Worm (Caenorhabditis elegans) whole organism, late embryonic: ENCODE results near the gene psmd-9.
A peak's percentile ranks its signal among the peaks of the same experiment; 100 is the strongest.

Source experiments
- C08G9.2 ChIP-seq: sonication (generic microtip); optimal IDR thresholded peaks from 2 replicates; lab custom pipeline; 2016; ENCODE audit warnings: mild to moderate bottlenecking, missing genetic modification characterization, moderate library complexity, missing compliant biosample characterization
- C38D4.7 ChIP-seq: fragments of 200-800 bp; sonication (Bioruptor generic); optimal IDR thresholded peaks from 2 replicates; lab custom pipeline; 2018; ENCODE audit warnings: mild to moderate bottlenecking, missing genetic modification characterization, moderate library complexity, missing compliant biosample characterization
- K02D7.2 ChIP-seq: sonication (generic microtip); optimal IDR thresholded peaks from 2 replicates; lab custom pipeline; 2017; ENCODE audit warnings: mild to moderate bottlenecking, missing genetic modification characterization, missing compliant biosample characterization
- K09A11.1 ChIP-seq: sonication (generic microtip); optimal IDR thresholded peaks from 2 replicates; lab custom pipeline; 2017; ENCODE audit warnings: antibody characterized with exemption, mild to moderate bottlenecking, missing genetic modification characterization, missing compliant biosample characterization; ENCODE audit not compliant: insufficient read depth
- T23F11.4 ChIP-seq: fragments of 200-800 bp; sonication (Bioruptor generic); optimal IDR thresholded peaks from 2 replicates; lab custom pipeline; 2018; ENCODE audit warnings: mild to moderate bottlenecking, missing genetic modification characterization, missing compliant biosample characterization
- Y22D7AL.16 ChIP-seq: sonication (generic microtip); optimal IDR thresholded peaks from 2 replicates; lab custom pipeline; 2016; ENCODE audit warnings: missing genetic modification characterization, missing compliant biosample characterization
- ahr-1 ChIP-seq: sonication (generic microtip); optimal IDR thresholded peaks from 2 replicates; lab custom pipeline; 2016; ENCODE audit warnings: missing genetic modification characterization, missing compliant biosample characterization
- ama-1 ChIP-seq: fragments of 150-350 bp; optimal IDR thresholded peaks from 2 replicates; lab custom pipeline; 2014
- ceh-14 ChIP-seq: sonication (generic microtip); optimal IDR thresholded peaks from 2 replicates; lab custom pipeline; 2016; ENCODE audit warnings: missing genotype, missing genetic modification characterization, missing compliant biosample characterization
- ceh-18 ChIP-seq: sonication (generic microtip); optimal IDR thresholded peaks from 2 replicates; lab custom pipeline; 2016; ENCODE audit warnings: missing genetic modification characterization, missing compliant biosample characterization
- ceh-19 ChIP-seq: fragments of 200-800 bp; sonication (Bioruptor generic); optimal IDR thresholded peaks from 2 replicates; lab custom pipeline; 2018; ENCODE audit warnings: mild to moderate bottlenecking, missing genetic modification characterization, missing compliant biosample characterization
- ceh-30 ChIP-seq: fragments of 150-350 bp; optimal IDR thresholded peaks from 2 replicates; lab custom pipeline; 2014; ENCODE audit warnings: missing biosample characterization, missing genetic modification characterization
- ceh-9 ChIP-seq: sonication (generic microtip); optimal IDR thresholded peaks from 2 replicates; lab custom pipeline; 2016; ENCODE audit warnings: mild to moderate bottlenecking, missing genetic modification characterization, inconsistent platforms, missing compliant biosample characterization
- che-1 ChIP-seq: sonication (generic microtip); optimal IDR thresholded peaks from 2 replicates; lab custom pipeline; 2016; ENCODE audit warnings: mild to moderate bottlenecking, missing genetic modification characterization, missing compliant biosample characterization
- dmd-4 ChIP-seq: sonication (generic microtip); optimal IDR thresholded peaks from 2 replicates; lab custom pipeline; 2016; ENCODE audit warnings: borderline replicate concordance, missing genetic modification characterization, missing compliant biosample characterization
- dve-1 ChIP-seq: sonication (generic microtip); optimal IDR thresholded peaks from 2 replicates; lab custom pipeline; 2017; ENCODE audit warnings: antibody characterized with exemption, mild to moderate bottlenecking, missing genetic modification characterization, missing compliant biosample characterization
- ets-4 ChIP-seq: sonication (generic microtip); optimal IDR thresholded peaks from 2 replicates; lab custom pipeline; 2016; ENCODE audit warnings: missing genetic modification characterization, missing compliant biosample characterization
- eyg-1 ChIP-seq: sonication (generic microtip); optimal IDR thresholded peaks from 2 replicates; lab custom pipeline; 2016; ENCODE audit warnings: missing genotype, missing genetic modification characterization, missing compliant biosample characterization
- fax-1 ChIP-seq: sonication (generic microtip); optimal IDR thresholded peaks from 2 replicates; lab custom pipeline; 2016; ENCODE audit warnings: missing genotype, missing genetic modification characterization, missing compliant biosample characterization
- fkh-10 ChIP-seq: fragments of 150-350 bp; optimal IDR thresholded peaks from 2 replicates; lab custom pipeline; 2014; ENCODE audit warnings: missing biosample characterization, missing genetic modification reagents, missing genetic modification characterization
- gmeb-2 ChIP-seq: sonication (generic microtip); optimal IDR thresholded peaks from 2 replicates; lab custom pipeline; 2016; ENCODE audit warnings: missing genetic modification characterization, inconsistent platforms, missing compliant biosample characterization
- hlh-13 ChIP-seq: fragments of 200-800 bp; sonication (Bioruptor generic); optimal IDR thresholded peaks from 2 replicates; lab custom pipeline; 2018; ENCODE audit warnings: mild to moderate bottlenecking, missing genetic modification characterization, missing compliant biosample characterization
- hlh-15 ChIP-seq: sonication (generic microtip); optimal IDR thresholded peaks from 2 replicates; lab custom pipeline; 2016; ENCODE audit warnings: missing genetic modification characterization, missing compliant biosample characterization
- hlh-6 ChIP-seq: sonication (generic microtip); optimal IDR thresholded peaks from 2 replicates; lab custom pipeline; 2016; ENCODE audit warnings: missing genotype, missing genetic modification characterization, missing compliant biosample characterization
- lim-6 ChIP-seq: sonication (generic microtip); optimal IDR thresholded peaks from 2 replicates; lab custom pipeline; 2016; ENCODE audit warnings: missing genetic modification characterization, missing compliant biosample characterization
- lin-11 ChIP-seq: fragments of 200-800 bp; sonication (Bioruptor generic); optimal IDR thresholded peaks from 2 replicates; lab custom pipeline; 2018; ENCODE audit warnings: mild to moderate bottlenecking, missing genetic modification characterization, missing compliant biosample characterization
- madf-2 ChIP-seq: sonication (generic microtip); optimal IDR thresholded peaks from 2 replicates; lab custom pipeline; 2017; ENCODE audit warnings: missing genetic modification characterization, missing compliant biosample characterization
- nfya-1 ChIP-seq: sonication (generic microtip); optimal IDR thresholded peaks from 2 replicates; lab custom pipeline; 2017; ENCODE audit warnings: missing genetic modification characterization, mild to moderate bottlenecking, missing compliant biosample characterization, antibody characterized with exemption, moderate library complexity
- nhr-232 ChIP-seq: sonication (generic microtip); optimal IDR thresholded peaks from 2 replicates; lab custom pipeline; 2016; ENCODE audit warnings: missing genetic modification characterization, missing compliant biosample characterization
- npax-4 ChIP-seq: sonication (generic microtip); optimal IDR thresholded peaks from 2 replicates; lab custom pipeline; 2016; ENCODE audit warnings: missing genetic modification characterization, missing compliant biosample characterization
- pat-9 ChIP-seq: fragments of 200-800 bp; sonication (Bioruptor generic); optimal IDR thresholded peaks from 2 replicates; lab custom pipeline; 2018; ENCODE audit warnings: mild to moderate bottlenecking, missing genetic modification characterization, moderate library complexity, missing compliant biosample characterization
- pha-2 ChIP-seq: sonication (generic microtip); optimal IDR thresholded peaks from 2 replicates; lab custom pipeline; 2017; ENCODE audit warnings: mild to moderate bottlenecking, missing genetic modification characterization, missing compliant biosample characterization
- pqm-1 ChIP-seq: sonication (generic microtip); optimal IDR thresholded peaks from 2 replicates; lab custom pipeline; 2016; ENCODE audit warnings: missing genetic modification characterization, missing compliant biosample characterization
- rnt-1 ChIP-seq: sonication (generic microtip); optimal IDR thresholded peaks from 2 replicates; lab custom pipeline; 2016; ENCODE audit warnings: missing genetic modification characterization, missing compliant biosample characterization
- tbx-2 ChIP-seq: sonication (generic microtip); optimal IDR thresholded peaks from 2 replicates; lab custom pipeline; 2016; ENCODE audit warnings: missing genetic modification characterization, missing compliant biosample characterization
- ttx-3 ChIP-seq: sonication (generic microtip); optimal IDR thresholded peaks from 2 replicates; lab custom pipeline; 2016; ENCODE audit warnings: missing genetic modification reagents, missing genetic modification characterization, missing compliant biosample characterization
- unc-42 ChIP-seq: sonication (generic microtip); optimal IDR thresholded peaks from 2 replicates; lab custom pipeline; 2016; ENCODE audit warnings: missing genotype, missing genetic modification characterization, missing compliant biosample characterization
- unc-55 ChIP-seq: sonication (generic microtip); optimal IDR thresholded peaks from 2 replicates; lab custom pipeline; 2017; ENCODE audit warnings: missing biosample characterization, missing genetic modification reagents, missing genetic modification characterization
- unc-86 ChIP-seq: sonication (generic microtip); optimal IDR thresholded peaks from 2 replicates; lab custom pipeline; 2016; ENCODE audit warnings: missing genetic modification characterization, missing compliant biosample characterization
- zip-5 ChIP-seq: sonication (generic microtip); optimal IDR thresholded peaks from 2 replicates; lab custom pipeline; 2016; ENCODE audit warnings: missing genetic modification characterization, missing compliant biosample characterization
- ztf-16 ChIP-seq: sonication (generic microtip); optimal IDR thresholded peaks from 2 replicates; lab custom pipeline; 2017; ENCODE audit warnings: missing genetic modification characterization, missing compliant biosample characterization

psmd-9 gene

ce11 chrII:6890095-6890494, 11.8 kb upstream of the psmd-9 start, which contains the start of gene acer-1:
acer-1 (minus strand) TSS chrII:6890400.
- no peak for TF ChIP-seq K02D7.2
- TF ChIP-seq ahr-1 (tag; lab: Kevin White, UChicago): no peak
- no peak for TF ChIP-seq fkh-10
- no peak for TF ChIP-seq zip-5
- TF ChIP-seq hlh-13: no peak
- TF ChIP-seq ceh-9 (tag; lab: Kevin White, UChicago): no peak
- no peak for TF ChIP-seq C38D4.7
- no peak for TF ChIP-seq ceh-18 (tag; lab: Kevin White, UChicago)
- TF ChIP-seq fax-1 (tag; lab: Kevin White, UChicago): no peak
- no peak for TF ChIP-seq madf-2 (tag; lab: Kevin White, UChicago)
- TF ChIP-seq pha-2 (tag; lab: Kevin White, UChicago): no peak
- TF ChIP-seq nfya-1 (tag; lab: Kevin White, UChicago): no peak
- TF ChIP-seq hlh-15 (tag; lab: Kevin White, UChicago): no peak
- no peak for TF ChIP-seq Y22D7AL.16
- no peak for TF ChIP-seq nhr-232
- no peak for TF ChIP-seq gmeb-2
- TF ChIP-seq ceh-19: no peak

- TF ChIP-seq lin-11 (no peak), lim-6 (tag; lab: Kevin White, UChicago) (no peak), pqm-1 (peak; percentile 19), ceh-18 (tag; lab: Kevin White, UChicago) (peak; percentile 47), C38D4.7 (no peak), unc-42 (peak; percentile 12), madf-2 (tag; lab: Kevin White, UChicago) (no peak)
Measured at ce11 chrII:6891176-6891575, 10.7 kb upstream of the psmd-9 start.

DNA sequence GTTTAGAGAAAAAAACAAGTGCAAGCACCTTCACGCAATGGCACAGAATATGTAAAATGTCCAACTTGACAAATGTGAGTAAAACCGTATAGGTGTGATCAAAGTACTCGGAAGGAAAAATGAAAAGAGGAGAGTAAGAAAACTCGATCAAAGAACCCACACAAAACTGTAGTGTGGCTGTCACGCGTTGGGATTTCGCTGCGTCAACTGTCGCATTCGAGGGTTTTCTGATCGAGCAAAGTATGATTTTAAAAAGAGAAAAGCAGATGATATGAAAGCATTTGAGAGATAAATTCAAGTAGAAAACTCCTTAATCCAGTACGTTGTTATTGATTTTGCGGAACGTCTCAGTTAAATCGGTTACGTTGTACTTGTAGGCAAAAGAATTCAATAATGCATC, 10.1 kb upstream of the psmd-9 start:
- TF ChIP-seq unc-55 (GFP tag; lab: Kevin White, UChicago) (peak; percentile 26), ceh-30 (tag; lab: Kevin White, UChicago) (no peak)

ce11 chrII:6893589-6894245, 8.2 kb upstream of the psmd-9 start, which contains the start of gene adal-1:
adal-1 (minus strand) TSS chrII:6893639.
- TF ChIP-seq ama-1 (lab: Kevin White, UChicago): no peak
- TF ChIP-seq ets-4 (tag; lab: Kevin White, UChicago): no peak
- TF ChIP-seq unc-86 (tag; lab: Kevin White, UChicago): no peak
- TF ChIP-seq ceh-14 (tag; lab: Kevin White, UChicago): no peak
- no peak for TF ChIP-seq tbx-2
- TF ChIP-seq K02D7.2: no peak

- no peak for TF ChIP-seq unc-55 (GFP tag; lab: Kevin White, UChicago)
- TF ChIP-seq lim-6 (tag; lab: Kevin White, UChicago): no peak
- TF ChIP-seq pqm-1: no peak
- TF ChIP-seq dmd-4: no peak
- TF ChIP-seq dve-1 (tag; lab: Kevin White, UChicago): no peak
- no peak for TF ChIP-seq ets-4 (tag; lab: Kevin White, UChicago)
- TF ChIP-seq pat-9 (tag; lab: Kevin White, UChicago): no peak
Measured at ce11 chrII:6897507-6897906, 4.4 kb upstream of the psmd-9 start, which contains the start of gene C44B7.11. C44B7.11 (minus strand) TSS chrII:6897540.

DNA sequence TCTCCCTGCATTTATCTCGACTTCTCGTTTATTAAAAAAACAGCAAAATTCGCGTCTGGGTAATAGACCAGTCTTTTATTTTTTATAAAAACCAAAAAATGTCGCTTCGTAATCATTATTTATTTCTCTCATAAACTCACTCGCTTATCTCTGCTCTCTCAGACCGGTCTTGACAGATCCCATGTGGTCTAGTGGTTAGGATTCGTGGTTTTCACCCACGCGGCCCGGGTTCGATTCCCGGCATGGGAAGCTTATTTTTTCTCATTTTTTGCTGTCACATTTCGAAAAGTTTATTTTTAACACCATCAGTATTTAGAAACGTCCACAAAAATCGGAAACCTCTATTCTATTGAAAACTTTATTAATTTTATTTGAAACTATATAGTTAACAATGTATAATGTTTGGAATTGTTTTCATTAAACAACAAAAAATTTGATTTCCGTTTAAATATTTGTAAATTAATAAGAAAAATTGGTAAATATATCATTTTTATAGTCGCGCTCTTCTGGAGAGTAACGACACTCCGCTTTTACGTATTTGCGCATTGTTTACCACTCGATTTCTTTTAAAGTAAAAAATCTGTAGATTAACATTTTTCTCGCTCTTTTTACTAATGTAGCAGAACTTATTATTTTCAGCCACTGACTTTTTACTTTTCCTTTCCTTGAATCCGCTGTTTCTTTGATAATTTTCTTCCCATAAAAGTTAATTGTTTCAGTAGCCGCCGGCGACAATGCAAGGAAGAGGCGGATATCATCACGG, 3.7 kb upstream of the psmd-9 start, which contains the start of gene hrpl-1:
Gene hrpl-1, plus strand, starts transcription at position 713 of the 763 bp plus-strand sequence.
- TF ChIP-seq T23F11.4 (GFP tag; lab: Kevin White, UChicago): no peak
- no peak for TF ChIP-seq lim-6 (tag; lab: Kevin White, UChicago)
- TF ChIP-seq hlh-13: no peak
- no peak for TF ChIP-seq eyg-1 (tag; lab: Kevin White, UChicago)
- peak; percentile 43 for TF ChIP-seq che-1 (tag; lab: Kevin White, UChicago)
- peak; percentile 1 for TF ChIP-seq lin-11
- peak; percentile 46 for TF ChIP-seq tbx-2
- no peak for TF ChIP-seq nfya-1 (tag; lab: Kevin White, UChicago)
- peak; percentile 1 for TF ChIP-seq ttx-3 (tag; lab: Kevin White, UChicago)
- no peak for TF ChIP-seq hlh-6 (tag; lab: Kevin White, UChicago)
- TF ChIP-seq K09A11.1 (tag; lab: Kevin White, UChicago): peak; percentile 5
- TF ChIP-seq hlh-15 (tag; lab: Kevin White, UChicago): peak; percentile 22
- TF ChIP-seq ztf-16 (tag; lab: Kevin White, UChicago): peak; percentile 3
- TF ChIP-seq rnt-1 (tag; lab: Kevin White, UChicago): no peak
- peak; percentile 19 for TF ChIP-seq C08G9.2 (tag; lab: Kevin White, UChicago)
- TF ChIP-seq npax-4 (tag; lab: Kevin White, UChicago): peak; percentile 27
- TF ChIP-seq fax-1 (tag; lab: Kevin White, UChicago): peak; percentile 28
- peak; percentile 30 for TF ChIP-seq nhr-232
